Worm (Caenorhabditis elegans) whole organism, L2 larva: ENCODE data around the gene tag-124.

ENCODE experiments used
- aly-2 ChIP-seq: fragments of 150-350 bp; optimal IDR thresholded peaks from 2 replicates; lab custom pipeline; 2014; ENCODE audit warnings: missing biosample characterization, missing genetic modification characterization
- ama-1 ChIP-seq: fragments of 150-350 bp; optimal IDR thresholded peaks from 2 replicates; lab custom pipeline; 2018; ENCODE audit warnings: inconsistent platforms
- lin-39 ChIP-seq: fragments of 150-350 bp; optimal IDR thresholded peaks from 2 replicates; lab custom pipeline; 2014; ENCODE audit warnings: missing biosample characterization, missing genetic modification reagents, missing genetic modification characterization
- lsy-2 ChIP-seq, 2 experiments: fragments of 150-350 bp in 1 of 2; sonication (generic microtip) in 1 of 2; optimal IDR thresholded peaks; 2 replicates each; lab custom pipeline; 2014 to 2017; ENCODE audit warnings: missing biosample characterization in 2 of 2, missing genetic modification characterization in 2 of 2
- nhr-12 ChIP-seq: fragments of 150-350 bp; optimal IDR thresholded peaks from 2 replicates; lab custom pipeline; 2014; ENCODE audit warnings: missing biosample characterization, missing genetic modification characterization
- skn-1 ChIP-seq: sonication (generic microtip); optimal IDR thresholded peaks from 2 replicates; lab custom pipeline; 2017; ENCODE audit warnings: missing biosample characterization, missing genetic modification characterization
- sma-3 ChIP-seq: sonication (generic microtip); optimal IDR thresholded peaks from 2 replicates; lab custom pipeline; 2016; ENCODE audit warnings: missing genetic modification reagents, missing genetic modification characterization, missing compliant biosample characterization
- unc-55 ChIP-seq: fragments of 150-350 bp; sonication (generic microtip); optimal IDR thresholded peaks from 3 replicates; lab custom pipeline; 2014; ENCODE audit warnings: missing biosample characterization, missing genetic modification reagents, missing genetic modification characterization
- ztf-11 ChIP-seq: sonication (generic microtip); optimal IDR thresholded peaks from 2 replicates; lab custom pipeline; 2017; ENCODE audit warnings: missing biosample characterization, missing genetic modification characterization

- TF ChIP-seq nhr-12 (tag; lab: Kevin White, UChicago) (no peak), lin-39 (no peak), lsy-2 (tag; optimal IDR thresholded peaks at IDR 0.05; lab: Kevin White, UChicago) (no peak), unc-55 (GFP tag; lab: Kevin White, UChicago) (no peak), ztf-11 (tag; lab: Kevin White, UChicago) (no peak), aly-2 (tag; lab: Kevin White, UChicago) (no peak), skn-1 (no peak), ama-1 (lab: Kevin White, UChicago) (no peak), sma-3 (GFP tag; lab: Kevin White, UChicago) (no peak)
Measured at ce11 chrII:9576707-9577106, 14.4 kb upstream of the tag-124 start.
